Fruit fly (Drosophila melanogaster) whole organism, embryonic: ENCODE data around the gene Amun.

Source experiments
- Antp ChIP-seq: fragments of 200-800 bp; sonication (Bioruptor generic); optimal IDR thresholded peaks from 3 replicates; lab custom pipeline; 2016; ENCODE audit warnings: missing biosample characterization, missing genetic modification characterization
- CG10321 ChIP-seq: fragments of 200-800 bp; sonication (Bioruptor generic); IDR thresholded peaks from 2 replicates; pipeline ENCODE4 v1.3.6; 2022; ENCODE audit warnings: missing biosample characterization, missing genetic modification characterization
- CG11695 ChIP-seq: fragments of 200-800 bp; sonication (Bioruptor generic); IDR thresholded peaks from 3 replicates; pipeline ENCODE4 v1.3.6; 2022; ENCODE audit warnings: missing biosample characterization, missing genetic modification characterization
- CG12155 ChIP-seq: fragments of 200-800 bp; sonication (Bioruptor generic); optimal IDR thresholded peaks from 3 replicates; lab custom pipeline; 2016; ENCODE audit warnings: missing biosample characterization, missing genetic modification characterization
- CG12769 ChIP-seq: fragments of 200-800 bp; sonication (Bioruptor generic); optimal IDR thresholded peaks from 2 replicates; lab custom pipeline; 2019; ENCODE audit warnings: missing biosample characterization, mild to moderate bottlenecking, missing genetic modification characterization, moderate library complexity
- CG12942 ChIP-seq: fragments of 200-800 bp; sonication (Bioruptor generic); optimal IDR thresholded peaks from 3 replicates; lab custom pipeline; 2016; ENCODE audit warnings: missing biosample characterization, missing genetic modification characterization
- CG14667 ChIP-seq: fragments of 200-800 bp; sonication (Bioruptor generic); IDR thresholded peaks from 2 replicates; pipeline ENCODE4 v1.3.6; 2022; ENCODE audit warnings: missing biosample characterization, missing genetic modification characterization
- CG14710 ChIP-seq: fragments of 200-800 bp; sonication (Bioruptor generic); optimal IDR thresholded peaks from 3 replicates; lab custom pipeline; 2019; ENCODE audit warnings: missing biosample characterization, mild to moderate bottlenecking, missing genetic modification characterization, moderate library complexity
- CG15514 ChIP-seq: fragments of 200-800 bp; sonication (Bioruptor generic); optimal IDR thresholded peaks from 3 replicates; lab custom pipeline; 2017; ENCODE audit warnings: missing biosample characterization, missing genetic modification characterization, mild to moderate bottlenecking, moderate library complexity, missing genetic modification reagents
- CG17385 ChIP-seq: fragments of 200-800 bp; sonication (Bioruptor generic); optimal IDR thresholded peaks from 3 replicates; lab custom pipeline; 2018; ENCODE audit warnings: missing biosample characterization, mild to moderate bottlenecking, missing genetic modification characterization
- CG17912 ChIP-seq: fragments of 200-800 bp; sonication (Bioruptor generic); optimal IDR thresholded peaks from 2 replicates; lab custom pipeline; 2018; ENCODE audit warnings: missing biosample characterization, mild to moderate bottlenecking, missing genetic modification characterization
- CG18011 ChIP-seq: fragments of 200-800 bp; sonication (Bioruptor generic); optimal IDR thresholded peaks from 2 replicates; lab custom pipeline; 2017; ENCODE audit warnings: missing biosample characterization, missing genetic modification characterization, mild to moderate bottlenecking, moderate library complexity, missing genotype
- CG18599 ChIP-seq: fragments of 200-800 bp; sonication (Bioruptor generic); optimal IDR thresholded peaks from 3 replicates; lab custom pipeline; 2017; ENCODE audit warnings: missing biosample characterization, missing genetic modification characterization, mild to moderate bottlenecking, moderate library complexity, missing genetic modification reagents
- CG18764 ChIP-seq: fragments of 200-800 bp; sonication (Bioruptor generic); optimal IDR thresholded peaks from 3 replicates; lab custom pipeline; 2016; ENCODE audit warnings: missing biosample characterization, missing genetic modification characterization
- CG30403 ChIP-seq: fragments of 200-800 bp; sonication (Bioruptor generic); optimal IDR thresholded peaks from 3 replicates; lab custom pipeline; 2016; ENCODE audit warnings: missing biosample characterization, missing genetic modification characterization
- CG4854 ChIP-seq: fragments of 200-800 bp; sonication (Bioruptor generic); optimal IDR thresholded peaks from 2 replicates; lab custom pipeline; 2016; ENCODE audit warnings: missing biosample characterization, missing genetic modification characterization, inconsistent platforms
- CG5245 ChIP-seq: fragments of 200-800 bp; sonication (Bioruptor generic); optimal IDR thresholded peaks from 3 replicates; lab custom pipeline; 2016; ENCODE audit warnings: missing biosample characterization, missing genetic modification characterization
- CG5953 ChIP-seq: fragments of 200-800 bp; sonication (Bioruptor generic); IDR thresholded peaks from 2 replicates; pipeline ENCODE4 v1.3.6; 2022; ENCODE audit warnings: missing biosample characterization, missing genetic modification characterization
- CG6854 ChIP-seq: fragments of 200-800 bp; sonication (Bioruptor generic); optimal IDR thresholded peaks from 3 replicates; lab custom pipeline; 2017; ENCODE audit warnings: missing biosample characterization, mild to moderate bottlenecking, missing genetic modification characterization
- CG7556 ChIP-seq: fragments of 200-800 bp; sonication (Bioruptor generic); optimal IDR thresholded peaks from 2 replicates; lab custom pipeline; 2017; ENCODE audit warnings: missing biosample characterization, mild to moderate bottlenecking, missing genetic modification characterization
- CG8944 ChIP-seq: fragments of 200-800 bp; sonication (Bioruptor generic); optimal IDR thresholded peaks from 3 replicates; lab custom pipeline; 2016; ENCODE audit warnings: missing biosample characterization, missing genetic modification characterization
- CG9932 ChIP-seq: fragments of 200-800 bp; sonication (Bioruptor generic); IDR thresholded peaks from 2 replicates; pipeline ENCODE4 v1.3.6; 2022; ENCODE audit warnings: missing biosample characterization, missing genetic modification characterization
- ERR ChIP-seq: fragments of 200-800 bp; sonication (Bioruptor generic); optimal IDR thresholded peaks from 2 replicates; lab custom pipeline; 2016; ENCODE audit warnings: missing biosample characterization, missing genetic modification characterization
- Fer2 ChIP-seq: fragments of 200-800 bp; sonication (Bioruptor generic); optimal IDR thresholded peaks from 2 replicates; lab custom pipeline; 2018; ENCODE audit warnings: missing biosample characterization, mild to moderate bottlenecking, missing genetic modification characterization, moderate library complexity
- HLH54F ChIP-seq: fragments of 200-800 bp; sonication (Bioruptor generic); optimal IDR thresholded peaks from 3 replicates; lab custom pipeline; 2016; ENCODE audit warnings: missing biosample characterization, missing genetic modification characterization
- Hr3 ChIP-seq: fragments of 200-800 bp; sonication (Bioruptor generic); optimal IDR thresholded peaks from 3 replicates; lab custom pipeline; 2016; ENCODE audit warnings: missing biosample characterization, missing genetic modification characterization
- Nf-YC ChIP-seq: fragments of 200-800 bp; optimal IDR thresholded peaks from 3 replicates; lab custom pipeline; 2019; ENCODE audit warnings: missing biosample characterization, mild to moderate bottlenecking, missing genetic modification characterization, moderate library complexity
- Scr ChIP-seq: fragments of 200-800 bp; sonication (Bioruptor generic); IDR thresholded peaks from 2 replicates; pipeline ENCODE4 v1.3.6; 2022; ENCODE audit warnings: missing biosample characterization, missing genetic modification characterization; ENCODE audit not compliant: partially characterized antibody
- Side ChIP-seq: fragments of 200-800 bp; sonication (Bioruptor generic); optimal IDR thresholded peaks from 2 replicates; lab custom pipeline; 2016; ENCODE audit warnings: missing biosample characterization, missing genetic modification characterization
- Tbp ChIP-seq: fragments of >200 bp; optimal IDR thresholded peaks from 2 replicates; lab custom pipeline; 2018; ENCODE audit warnings: missing biosample characterization, missing genetic modification characterization
- Usf ChIP-seq: fragments of 200-800 bp; sonication (Bioruptor generic); optimal IDR thresholded peaks from 2 replicates; lab custom pipeline; 2017; ENCODE audit warnings: missing genotype, missing biosample characterization, missing genetic modification characterization
- ap ChIP-seq: fragments of 200-800 bp; sonication (Bioruptor generic); IDR thresholded peaks from 2 replicates; pipeline ENCODE4 v1.3.6; 2022; ENCODE audit warnings: missing biosample characterization, missing genetic modification characterization
- bcd ChIP-seq: fragments of 200-800 bp; sonication (Bioruptor generic); optimal IDR thresholded peaks from 2 replicates; lab custom pipeline; 2017; ENCODE audit warnings: missing biosample characterization, mild to moderate bottlenecking, missing genetic modification characterization
- cad ChIP-seq: fragments of >200 bp; optimal IDR thresholded peaks from 2 replicates; lab custom pipeline; 2017; ENCODE audit warnings: missing biosample characterization, missing genetic modification characterization
- dmrt99B ChIP-seq: fragments of 200-800 bp; sonication (Bioruptor generic); optimal IDR thresholded peaks from 2 replicates; lab custom pipeline; 2018; ENCODE audit warnings: missing biosample characterization, mild to moderate bottlenecking, missing genetic modification characterization, moderate library complexity
- h ChIP-seq: fragments of >200 bp; optimal IDR thresholded peaks from 2 replicates; lab custom pipeline; 2017
- hkb ChIP-seq, 2 experiments: fragments of 200-800 bp in 1 of 2; fragments of >200 bp in 1 of 2; sonication (Bioruptor generic) in 1 of 2; IDR thresholded peaks in 1 of 2; optimal IDR thresholded peaks in 1 of 2; 2 replicates each; pipeline versions ENCODE4 v1.3.6 to Lab custom; 2017 to 2022; ENCODE audit warnings: missing biosample characterization in 1 of 2, missing genetic modification characterization in 1 of 2
- ind ChIP-seq: fragments of 200-800 bp; sonication (Bioruptor generic); optimal IDR thresholded peaks from 3 replicates; lab custom pipeline; 2016; ENCODE audit warnings: missing biosample characterization, missing genetic modification characterization
- lov ChIP-seq, 2 experiments: fragments of 200-800 bp in 1 of 2; fragments of >200 bp in 1 of 2; sonication (Bioruptor generic) in 1 of 2; IDR thresholded peaks in 1 of 2; optimal IDR thresholded peaks in 1 of 2; 2 replicates in 1 of 2; 3 replicates in 1 of 2; pipeline versions ENCODE4 v1.3.6 to Lab custom; 2017 to 2022; ENCODE audit warnings: missing biosample characterization in 1 of 2, missing genetic modification characterization in 1 of 2
- maf-S ChIP-seq: fragments of 200-800 bp; sonication (Bioruptor generic); optimal IDR thresholded peaks from 2 replicates; lab custom pipeline; 2016; ENCODE audit warnings: missing biosample characterization, missing genetic modification characterization
- nau ChIP-seq: fragments of 200-800 bp; sonication (Bioruptor generic); optimal IDR thresholded peaks from 3 replicates; lab custom pipeline; 2017; ENCODE audit warnings: missing biosample characterization, mild to moderate bottlenecking, missing genetic modification characterization, missing genetic modification reagents
- onecut ChIP-seq: fragments of 200-800 bp; sonication (Bioruptor generic); IDR thresholded peaks from 2 replicates; pipeline ENCODE4 v1.3.6; 2022; ENCODE audit warnings: missing biosample characterization, missing genetic modification characterization
- pan ChIP-seq, 4 experiments: fragments of >200 bp in 3 of 4; fragments of 200-800 bp in 1 of 4; sonication (Bioruptor generic) in 1 of 4; optimal IDR thresholded peaks in 3 of 4; IDR thresholded peaks in 1 of 4; 2 replicates each; pipeline versions ENCODE4 v1.3.6 to Lab custom; 2017 to 2022; ENCODE audit warnings: missing biosample characterization in 2 of 4, missing genetic modification characterization in 2 of 4, mixed read lengths in 1 of 4
- shn ChIP-seq: fragments of 200-800 bp; sonication (Bioruptor generic); optimal IDR thresholded peaks from 3 replicates; lab custom pipeline; 2016; ENCODE audit warnings: missing biosample characterization, missing genetic modification characterization
- sna ChIP-seq: fragments of 200-800 bp; sonication (Bioruptor generic); IDR thresholded peaks from 2 replicates; pipeline ENCODE4 v1.3.6; 2022; ENCODE audit warnings: missing biosample characterization, missing genetic modification characterization; ENCODE audit not compliant: partially characterized antibody
- tio ChIP-seq: fragments of 200-800 bp; sonication (Bioruptor generic); optimal IDR thresholded peaks from 2 replicates; lab custom pipeline; 2017; ENCODE audit warnings: missing biosample characterization, missing genetic modification characterization, inconsistent platforms
- vvl ChIP-seq: fragments of 200-800 bp; sonication (Bioruptor generic); IDR thresholded peaks from 2 replicates; pipeline ENCODE4 v1.3.6; 2022; ENCODE audit warnings: missing biosample characterization, missing genetic modification characterization
- z ChIP-seq: fragments of 200-800 bp; sonication (Bioruptor generic); IDR thresholded peaks from 3 replicates; pipeline ENCODE4 v1.3.6; 2022; ENCODE audit warnings: missing biosample characterization, missing genetic modification characterization

The Amun gene

DNA sequence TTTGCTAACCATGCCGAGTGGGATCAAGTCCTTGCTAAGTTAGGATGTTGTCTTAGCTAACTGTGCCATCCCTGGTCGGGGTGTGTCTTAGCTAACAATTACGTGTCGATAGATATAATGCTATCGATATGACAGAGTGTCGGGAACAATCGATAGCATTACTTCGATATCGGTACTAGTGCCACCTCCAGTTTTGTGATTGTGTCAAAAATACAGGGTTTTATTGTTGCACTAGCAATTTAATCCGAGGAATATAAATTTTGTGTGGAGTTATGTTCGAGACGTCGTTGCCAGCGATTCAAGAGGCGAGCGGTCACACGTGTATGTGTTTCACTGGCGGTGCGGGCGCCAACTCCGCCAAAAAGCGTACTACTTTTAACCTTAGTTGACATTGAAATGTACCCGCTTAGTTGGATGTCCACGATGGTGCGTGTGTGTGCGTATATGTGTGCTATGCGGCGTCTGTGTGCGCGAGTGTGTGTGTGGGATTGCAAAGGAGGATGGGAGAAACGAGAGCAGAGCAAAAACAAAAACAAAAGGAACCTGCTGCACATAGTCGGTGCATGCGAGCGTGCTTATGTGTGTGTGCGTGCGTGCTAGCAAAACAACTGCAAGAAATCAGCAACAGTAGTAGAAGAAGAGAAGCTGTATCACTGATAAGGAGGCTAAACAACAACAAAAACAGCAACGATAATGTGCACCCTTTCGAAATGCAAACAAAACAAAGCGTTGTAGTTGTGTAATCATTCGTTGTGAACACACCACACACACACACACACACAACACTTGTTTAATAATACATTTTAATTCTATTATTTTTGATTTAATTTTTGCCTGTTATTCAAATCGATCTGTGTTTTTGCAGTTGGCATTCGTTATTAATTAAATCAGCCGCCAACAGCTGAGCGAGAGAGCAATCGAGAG, 20.1 kb downstream of the Amun start, which contains the start of gene PhKgamma (continued):
- TF ChIP-seq onecut (GFP tag; lab: Robert Waterston, UW): no peak; the same call in 1 of the 2 replicates
- peak; percentile 45 for TF ChIP-seq CG17912
- peak; percentile 33 for TF ChIP-seq CG6854 (GFP tag; lab: Kevin White, UChicago)
- no peak for TF ChIP-seq CG4854 (GFP tag; lab: Kevin White, UChicago)
- no peak for TF ChIP-seq Fer2
- TF ChIP-seq shn (GFP tag; lab: Kevin White, UChicago): no peak
- peak; percentile 29 for TF ChIP-seq CG12942 (GFP tag; lab: Kevin White, UChicago)
- TF ChIP-seq bcd (GFP tag; lab: Kevin White, UChicago): no peak
- TF ChIP-seq tio: no peak
- TF ChIP-seq lov (optimal IDR thresholded peaks at IDR 0.05; lab: Kevin White, UChicago): no peak
- TF ChIP-seq lov (GFP tag; IDR thresholded peaks at IDR 0.05; lab: Robert Waterston, UW): no peak
- TF ChIP-seq Tbp (GFP tag; lab: Kevin White, UChicago): no peak
- TF ChIP-seq dmrt99B (tag; lab: Kevin White, UChicago): no peak
- peak; percentile 53 for TF ChIP-seq CG18599 (GFP tag; lab: Kevin White, UChicago)
- peak; percentile 21 for TF ChIP-seq Nf-YC (tag; lab: Kevin White, UChicago)
- no peak for TF ChIP-seq Hr3 (GFP tag; lab: Kevin White, UChicago)
- peak; percentile 89 for TF ChIP-seq Scr
- no peak for TF ChIP-seq pan (optimal IDR thresholded peaks at IDR 0.05; lab: Kevin White, UChicago)
- no peak for TF ChIP-seq pan (GFP tag; optimal IDR thresholded peaks at IDR 0.05 in 1 of 2, IDR thresholded peaks at IDR 0.05 in 1 of 2)
- peak; percentile 13 for TF ChIP-seq CG30403 (GFP tag; lab: Kevin White, UChicago)
- TF ChIP-seq cad (GFP tag; lab: Kevin White, UChicago): peak; percentile 17
- TF ChIP-seq ind (GFP tag; lab: Kevin White, UChicago): no peak
- no peak for TF ChIP-seq nau
- TF ChIP-seq Usf (GFP tag; lab: Kevin White, UChicago): no peak
- TF ChIP-seq CG11695 (GFP tag; lab: Robert Waterston, UW): no peak
- TF ChIP-seq sna (GFP tag; lab: Robert Waterston, UW): peak; percentile 86
- no peak for TF ChIP-seq CG14667 (GFP tag; lab: Robert Waterston, UW)
- peak; percentile 48 for TF ChIP-seq vvl
- no peak for TF ChIP-seq maf-S (GFP tag; lab: Kevin White, UChicago)
- peak; percentile 15 for TF ChIP-seq Antp (GFP tag; lab: Kevin White, UChicago)
- TF ChIP-seq CG12155 (GFP tag; lab: Kevin White, UChicago): peak; percentile 37
- TF ChIP-seq CG7556 (GFP tag; lab: Kevin White, UChicago): peak; percentile 9
- TF ChIP-seq CG5245 (GFP tag; lab: Kevin White, UChicago): no peak
- peak; percentile 74 for TF ChIP-seq CG17385 (GFP tag; lab: Kevin White, UChicago)
- TF ChIP-seq ap (GFP tag; lab: Robert Waterston, UW): no peak
- TF ChIP-seq CG10321 (GFP tag; lab: Robert Waterston, UW): no peak
- no peak for TF ChIP-seq CG12769 (tag; lab: Kevin White, UChicago)
- TF ChIP-seq h: no peak
- TF ChIP-seq CG8944 (GFP tag; lab: Kevin White, UChicago): no peak
- no peak for TF ChIP-seq CG5953 (GFP tag; lab: Robert Waterston, UW)
- no peak for TF ChIP-seq z
- TF ChIP-seq CG9932 (GFP tag; lab: Robert Waterston, UW): no peak; the same call in 1 of the 2 replicates
- TF ChIP-seq hkb (optimal IDR thresholded peaks at IDR 0.05; lab: Kevin White, UChicago): no peak
- TF ChIP-seq hkb (GFP tag; IDR thresholded peaks at IDR 0.05; lab: Robert Waterston, UW): no peak
- peak; percentile 2 for TF ChIP-seq Side
- TF ChIP-seq CG18764 (GFP tag; lab: Kevin White, UChicago): no peak
- no peak for TF ChIP-seq CG18011
- peak; percentile 74 for TF ChIP-seq CG14710 (tag; lab: Kevin White, UChicago)
- peak; percentile 92 for TF ChIP-seq CG15514 (GFP tag; lab: Kevin White, UChicago)
- TF ChIP-seq HLH54F (GFP tag; lab: Kevin White, UChicago): no peak
- peak; percentile 99 for TF ChIP-seq ERR (GFP tag; lab: Kevin White, UChicago)
